Worm (Caenorhabditis elegans) whole organism, midembryonic: ENCODE measurements around the gene K12H6.7.

ENCODE experiments used
- T22C8.4 ChIP-seq: fragments of 200-800 bp; sonication (Bioruptor generic); IDR thresholded peaks from 2 replicates; pipeline ENCODE4 v1.3.6; 2022; ENCODE audit warnings: missing genetic modification characterization, missing compliant biosample characterization
- cog-1 ChIP-seq: sonication (generic microtip); optimal IDR thresholded peaks from 2 replicates; lab custom pipeline; 2016; ENCODE audit warnings: missing genetic modification characterization, missing compliant biosample characterization
- flt-1 ChIP-seq: fragments of 200-800 bp; sonication (Bioruptor generic); IDR thresholded peaks from 2 replicates; pipeline ENCODE4 v1.3.6; 2022; ENCODE audit warnings: missing genetic modification characterization, missing compliant biosample characterization
- med-1 ChIP-seq: sonication (generic microtip); optimal IDR thresholded peaks from 2 replicates; lab custom pipeline; 2017; ENCODE audit warnings: missing genetic modification characterization, mild to moderate bottlenecking, missing compliant biosample characterization, antibody characterized with exemption, missing genetic modification reagents; ENCODE audit not compliant: insufficient read depth
- tab-1 ChIP-seq: fragments of 200-800 bp; sonication (Bioruptor generic); IDR thresholded peaks from 2 replicates; pipeline ENCODE4 v1.3.6; 2022; ENCODE audit warnings: missing genetic modification characterization, missing compliant biosample characterization
- ztf-23 ChIP-seq: fragments of 200-800 bp; sonication (Bioruptor generic); IDR thresholded peaks from 2 replicates; pipeline ENCODE4 v1.3.6; 2022; ENCODE audit warnings: missing genetic modification reagents, missing genetic modification characterization, missing compliant biosample characterization
- ztf-29 ChIP-seq: fragments of 200-800 bp; sonication (Bioruptor generic); IDR thresholded peaks from 2 replicates; pipeline ENCODE4 v1.3.6; 2022; ENCODE audit warnings: missing genetic modification reagents, missing genetic modification characterization, missing compliant biosample characterization

ce11 chrII:2861385-2862099 lies 24.8 kb upstream of the K12H6.7 start:
- 0 out of 2 replicates have a peak, but pooled peaks have one; percentile 7 for TF ChIP-seq ztf-23 (GFP tag; lab: Robert Waterston, UW)
- no peak for TF ChIP-seq cog-1 (tag; lab: Kevin White, UChicago)
- TF ChIP-seq T22C8.4 = no peak
- TF ChIP-seq flt-1 (GFP tag; lab: Robert Waterston, UW) = 0 out of 2 replicates have a peak, but pooled peaks have one; percentile 57
- TF ChIP-seq med-1 (GFP tag; lab: Kevin White, UChicago) = no peak
- no peak for TF ChIP-seq ztf-29 (GFP tag; lab: Robert Waterston, UW)
- 0 out of 2 replicates have a peak, but pooled peaks have one; percentile 46 for TF ChIP-seq tab-1 (GFP tag; lab: Robert Waterston, UW)
